Fruit fly (Drosophila melanogaster): ENCODE measurements around the gene TTLL1B.

TTLL1B gene

DNA sequence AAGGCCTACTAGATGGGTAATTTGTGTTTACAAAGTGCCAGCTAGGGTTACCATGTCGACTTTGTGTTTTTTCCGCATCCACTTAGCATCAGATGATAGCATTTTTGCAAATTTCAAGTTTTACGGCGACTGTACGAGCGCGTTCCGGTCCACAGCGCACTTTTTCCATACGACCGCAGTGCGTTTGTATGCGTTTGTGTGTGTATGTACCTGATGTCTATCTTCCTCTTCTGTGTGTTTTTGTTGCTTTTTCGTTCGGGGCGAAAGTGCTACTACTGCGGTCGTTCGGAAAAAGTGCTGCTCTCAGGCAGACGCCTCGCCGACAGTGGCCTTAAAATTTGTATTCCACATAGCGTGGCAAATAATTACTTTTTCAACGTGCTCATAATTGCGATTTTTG is 21.1 kb upstream of the TTLL1B start (continued):
- TF ChIP-seq CG6272 (GFP tag; IDR thresholded peaks at IDR 0.05) (no peak), Xrp1 (GFP tag; IDR thresholded peaks at IDR 0.05) (no peak), Abd-B (GFP tag; optimal IDR thresholded peaks at IDR 0.05) (no peak), Lhr (GFP tag; optimal IDR thresholded peaks at IDR 0.05) (no peak), CG6765 (GFP tag; optimal IDR thresholded peaks at IDR 0.05) (no peak), Fer3 (tag; optimal IDR thresholded peaks at IDR 0.05) (no peak), Hr51 (GFP tag; optimal IDR thresholded peaks at IDR 0.05) (no peak), GATAe (GFP tag; conservative IDR thresholded peaks at IDR 0.05) (no peak), Atf6 (GFP tag; IDR thresholded peaks at IDR 0.05) (no peak), CG13296 (GFP tag; optimal IDR thresholded peaks at IDR 0.05) (no peak), pb (GFP tag; optimal IDR thresholded peaks at IDR 0.05) (no peak), ato (GFP tag; IDR thresholded peaks at IDR 0.05; ENCODE audit: partially characterized antibody) (no peak), CTCF (GFP tag; optimal IDR thresholded peaks at IDR 0.05) (no peak), CG10366 (GFP tag; IDR thresholded peaks at IDR 0.05) (no peak), CG9437 (GFP tag; optimal IDR thresholded peaks at IDR 0.05) (no peak), PHDP (tag; optimal IDR thresholded peaks at IDR 0.05) (no peak), jigr1 (GFP tag; IDR thresholded peaks at IDR 0.05) (no peak), luna (GFP tag; optimal IDR thresholded peaks at IDR 0.05) (no peak), amos (GFP tag; IDR thresholded peaks at IDR 0.05; ENCODE audit: partially characterized antibody) (peak; percentile 31; the same call in 1 of the 2 replicates), CG11696 (GFP tag; IDR thresholded peaks at IDR 0.05) (no peak), CG10274 (GFP tag; optimal IDR thresholded peaks at IDR 0.05) (no peak), CG18262 (tag; optimal IDR thresholded peaks at IDR 0.05) (no peak), CG15601 (tag; optimal IDR thresholded peaks at IDR 0.05) (no peak), CG30403 (GFP tag; optimal IDR thresholded peaks at IDR 0.05) (no peak), fd96Cb (tag; optimal IDR thresholded peaks at IDR 0.05) (no peak), CG12155 (GFP tag; optimal IDR thresholded peaks at IDR 0.05) (no peak), vfl (GFP tag; optimal IDR thresholded peaks at IDR 0.05) (no peak), slp2 (GFP tag; optimal IDR thresholded peaks at IDR 0.05) (no peak), Hr3 (GFP tag; optimal IDR thresholded peaks at IDR 0.05) (no peak), NK7.1 (GFP tag; optimal IDR thresholded peaks at IDR 0.05) (no peak), CG6791 (GFP tag; IDR thresholded peaks at IDR 0.05; ENCODE audit: partially characterized antibody) (no peak), salm (tag; optimal IDR thresholded peaks at IDR 0.05) (no peak), Ada2b (GFP tag; IDR thresholded peaks at IDR 0.05) (no peak), CG17186 (GFP tag; optimal IDR thresholded peaks at IDR 0.05) (no peak), CG13775 (GFP tag; optimal IDR thresholded peaks at IDR 0.05) (no peak), Dad (GFP tag; optimal IDR thresholded peaks at IDR 0.05) (no peak), Dip2 (GFP tag; IDR thresholded peaks at IDR 0.05) (no peak), Ets65A (GFP tag) (no peak), Spps (tag; optimal IDR thresholded peaks at IDR 0.05) (no peak), bcd (GFP tag; optimal IDR thresholded peaks at IDR 0.05) (no peak), CG2202 (tag; optimal IDR thresholded peaks at IDR 0.05) (no peak), CG18476 (GFP tag; optimal IDR thresholded peaks at IDR 0.05) (no peak), CG3065 (GFP tag; optimal IDR thresholded peaks at IDR 0.05) (no peak), bowl (GFP tag; IDR thresholded peaks at IDR 0.05) (no peak), inv (GFP tag; IDR thresholded peaks at IDR 0.05; ENCODE audit: partially characterized antibody) (peak; percentile 21; the same call in 1 of the 2 replicates), CG7372 (GFP tag; IDR thresholded peaks at IDR 0.05) (no peak), CG8388 (GFP tag; optimal IDR thresholded peaks at IDR 0.05) (no peak), sr (GFP tag; IDR thresholded peaks at IDR 0.05) (no peak), CG5180 (GFP tag; optimal IDR thresholded peaks at IDR 0.05) (peak; percentile 61), gem (tag; optimal IDR thresholded peaks at IDR 0.05) (no peak), prd (optimal IDR thresholded peaks at IDR 0.05) (no peak), prd (GFP tag; IDR thresholded peaks at IDR 0.05) (0 out of 3 replicates have a peak, but pooled peaks have one; percentile 27), CG14667 (GFP tag; IDR thresholded peaks at IDR 0.05) (no peak)

All from whole organism, embryonic.